Fruit fly (Drosophila melanogaster): ENCODE measurements around the gene CG5439.

CG5439 gene

dm6 chr2L:13219281-13220092 lies 42.5 kb downstream of the CG5439 start, which contains the start of the genes CG9426 and mRF1 (continued):
- TF ChIP-seq oc (tag; optimal IDR thresholded peaks at IDR 0.05) (no peak), slp2 (GFP tag; optimal IDR thresholded peaks at IDR 0.05) (no peak), tx (GFP tag; optimal IDR thresholded peaks at IDR 0.05) (peak; percentile 10), Poxn (GFP tag; IDR thresholded peaks at IDR 0.05) (no peak), mirr (GFP tag; optimal IDR thresholded peaks at IDR 0.05) (no peak), PHDP (tag; optimal IDR thresholded peaks at IDR 0.05) (no peak), sug (tag; optimal IDR thresholded peaks at IDR 0.05) (peak; percentile 50), NFAT (GFP tag; IDR thresholded peaks at IDR 0.05) (no peak), danr (GFP tag; IDR thresholded peaks at IDR 0.05) (no peak), jing (GFP tag; optimal IDR thresholded peaks at IDR 0.05) (no peak), slou (GFP tag; optimal IDR thresholded peaks at IDR 0.05) (no peak), lbe (GFP tag; optimal IDR thresholded peaks at IDR 0.05) (peak; percentile 34), CG17568 (GFP tag; optimal IDR thresholded peaks at IDR 0.05) (no peak), klu (GFP tag; IDR thresholded peaks at IDR 0.05) (no peak), Doc3 (GFP tag; IDR thresholded peaks at IDR 0.05; ENCODE audit: partially characterized antibody) (peak; percentile 93), CG14441 (GFP tag; IDR thresholded peaks at IDR 0.05) (peak; percentile 22; the same call in 1 of the 2 replicates), CG3281 (GFP tag; optimal IDR thresholded peaks at IDR 0.05) (peak; percentile 13), CG15479 (GFP tag; optimal IDR thresholded peaks at IDR 0.05) (peak; percentile 16), dati (GFP tag; IDR thresholded peaks at IDR 0.05) (no peak), Dfd (GFP tag; optimal IDR thresholded peaks at IDR 0.05) (no peak), Optix (GFP tag; IDR thresholded peaks at IDR 0.05) (no peak), CG16779 (GFP tag; IDR thresholded peaks at IDR 0.05) (no peak), CG8924 (tag; optimal IDR thresholded peaks at IDR 0.05) (peak; percentile 62), CG7963 (GFP tag; IDR thresholded peaks at IDR 0.05; ENCODE audit: partially characterized antibody) (peak; percentile 96), B-H2 (GFP tag; optimal IDR thresholded peaks at IDR 0.05) (peak; percentile 12), ash1 (GFP tag; optimal IDR thresholded peaks at IDR 0.05) (no peak), D19A (tag; optimal IDR thresholded peaks at IDR 0.05) (no peak), Taf1 (GFP tag; IDR thresholded peaks at IDR 0.05) (no peak), CG43689 (GFP tag; IDR thresholded peaks at IDR 0.05) (no peak), YL-1 (GFP tag; optimal IDR thresholded peaks at IDR 0.05) (peak; percentile 93), lov (optimal IDR thresholded peaks at IDR 0.05) (no peak), lov (GFP tag; IDR thresholded peaks at IDR 0.05) (no peak), fd102C (GFP tag; optimal IDR thresholded peaks at IDR 0.05) (no peak), Atf3 (GFP tag; optimal IDR thresholded peaks at IDR 0.05) (no peak), Rfx (GFP tag; IDR thresholded peaks at IDR 0.05) (peak; percentile 42), CG7928 (GFP tag; optimal IDR thresholded peaks at IDR 0.05) (no peak), CG8765 (GFP tag; IDR thresholded peaks at IDR 0.05) (no peak), Dref (GFP tag; IDR thresholded peaks at IDR 0.05) (peak; percentile 96), Ada2b (GFP tag; IDR thresholded peaks at IDR 0.05) (no peak), CG3726 (GFP tag; IDR thresholded peaks at IDR 0.05) (no peak), CG12299 (tag; optimal IDR thresholded peaks at IDR 0.05) (no peak), chinmo (GFP tag; IDR thresholded peaks at IDR 0.05; ENCODE audit: partially characterized antibody) (peak; percentile 98), CG14860 (GFP tag; IDR thresholded peaks at IDR 0.05; ENCODE audit: partially characterized antibody) (peak; percentile 94), CG11560 (tag; IDR thresholded peaks at IDR 0.05) (no peak), ems (GFP tag; optimal IDR thresholded peaks at IDR 0.05) (peak; percentile 30), Hmr (GFP tag; optimal IDR thresholded peaks at IDR 0.05) (peak; percentile 3), Six4 (GFP tag; optimal IDR thresholded peaks at IDR 0.05) (no peak), Camta (GFP tag; optimal IDR thresholded peaks at IDR 0.05) (no peak), CkIIα-i1 (GFP tag; IDR thresholded peaks at IDR 0.05) (no peak), usp (GFP tag; optimal IDR thresholded peaks at IDR 0.05) (no peak), gce (GFP tag; IDR thresholded peaks at IDR 0.05) (no peak)
